Worm (Caenorhabditis elegans) whole organism, midembryonic: ENCODE results near the gene C29F5.8.

ENCODE experiments used
- T22C8.4 ChIP-seq: fragments of 200-800 bp; sonication (Bioruptor generic); IDR thresholded peaks from 2 replicates; pipeline ENCODE4 v1.3.6; 2022; ENCODE audit warnings: missing genetic modification characterization, missing compliant biosample characterization
- cog-1 ChIP-seq: sonication (generic microtip); optimal IDR thresholded peaks from 2 replicates; lab custom pipeline; 2016; ENCODE audit warnings: missing genetic modification characterization, missing compliant biosample characterization
- flt-1 ChIP-seq: fragments of 200-800 bp; sonication (Bioruptor generic); IDR thresholded peaks from 2 replicates; pipeline ENCODE4 v1.3.6; 2022; ENCODE audit warnings: missing genetic modification characterization, missing compliant biosample characterization
- klf-2 ChIP-seq: fragments of 200-800 bp; sonication (Bioruptor generic); conservative IDR thresholded peaks from 2 replicates; pipeline ENCODE4 v1.3.6; 2022; ENCODE audit warnings: missing genetic modification reagents, missing genetic modification characterization, missing compliant biosample characterization
- med-1 ChIP-seq: sonication (generic microtip); optimal IDR thresholded peaks from 2 replicates; lab custom pipeline; 2017; ENCODE audit warnings: missing genetic modification characterization, mild to moderate bottlenecking, missing compliant biosample characterization, antibody characterized with exemption, missing genetic modification reagents; ENCODE audit not compliant: insufficient read depth
- ref-1 ChIP-seq: fragments of 200-800 bp; sonication (Bioruptor generic); conservative IDR thresholded peaks from 2 replicates; pipeline ENCODE4 v1.3.6; 2022; ENCODE audit warnings: missing genetic modification reagents, missing genetic modification characterization, missing compliant biosample characterization
- tab-1 ChIP-seq: fragments of 200-800 bp; sonication (Bioruptor generic); IDR thresholded peaks from 2 replicates; pipeline ENCODE4 v1.3.6; 2022; ENCODE audit warnings: missing genetic modification characterization, missing compliant biosample characterization
- ztf-23 ChIP-seq: fragments of 200-800 bp; sonication (Bioruptor generic); IDR thresholded peaks from 2 replicates; pipeline ENCODE4 v1.3.6; 2022; ENCODE audit warnings: missing genetic modification reagents, missing genetic modification characterization, missing compliant biosample characterization
- ztf-29 ChIP-seq: fragments of 200-800 bp; sonication (Bioruptor generic); IDR thresholded peaks from 2 replicates; pipeline ENCODE4 v1.3.6; 2022; ENCODE audit warnings: missing genetic modification reagents, missing genetic modification characterization, missing compliant biosample characterization

The C29F5.8 gene

ce11 chrII:6333887-6334286 is 27.7 kb downstream of the C29F5.8 start, which contains the start of gene ttc-39B:
Gene ttc-39B (minus strand): TSS chrII:6333987.
- TF ChIP-seq T22C8.4 (GFP tag; lab: Robert Waterston, UW): no peak

- TF ChIP-seq flt-1 (GFP tag; lab: Robert Waterston, UW) (no peak), ztf-29 (GFP tag; lab: Robert Waterston, UW) (no peak), tab-1 (GFP tag; lab: Robert Waterston, UW) (no peak), med-1 (no peak), klf-2 (no peak), ztf-23 (no peak), T22C8.4 (GFP tag; lab: Robert Waterston, UW) (no peak), ref-1 (GFP tag; lab: Robert Waterston, UW) (no peak), cog-1 (tag; lab: Kevin White, UChicago) (no peak)
Observed at ce11 chrII:6334745-6335260, 28.6 kb downstream of the C29F5.8 start.

ce11 chrII:6335358-6335757 is 29.1 kb downstream of the C29F5.8 start, which contains the start of gene C32D5.14:
Gene C32D5.14 (plus strand): TSS chrII:6335488.
- TF ChIP-seq flt-1 (GFP tag; lab: Robert Waterston, UW) (no peak), ztf-29 (GFP tag; lab: Robert Waterston, UW) (no peak), T22C8.4 (GFP tag; lab: Robert Waterston, UW) (no peak), cog-1 (tag; lab: Kevin White, UChicago) (no peak), ztf-23 (no peak), med-1 (no peak)

ce11 chrII:6339511-6339910 is 33.3 kb downstream of the C29F5.8 start:
- no peak for TF ChIP-seq ztf-29 (GFP tag; lab: Robert Waterston, UW)
- TF ChIP-seq ref-1 (GFP tag; lab: Robert Waterston, UW): no peak
- TF ChIP-seq flt-1 (GFP tag; lab: Robert Waterston, UW): no peak
- no peak for TF ChIP-seq ztf-23
- TF ChIP-seq cog-1 (tag; lab: Kevin White, UChicago): no peak
- TF ChIP-seq klf-2: no peak
- no peak for TF ChIP-seq T22C8.4 (GFP tag; lab: Robert Waterston, UW)
- TF ChIP-seq tab-1 (GFP tag; lab: Robert Waterston, UW): no peak
- TF ChIP-seq med-1: no peak

ce11 chrII:6339948-6340347 is 33.7 kb downstream of the C29F5.8 start, which contains the start of gene C32D5.7:
Gene C32D5.7 (minus strand): TSS chrII:6340048.
- TF ChIP-seq flt-1 (GFP tag; lab: Robert Waterston, UW): no peak
- TF ChIP-seq tab-1 (GFP tag; lab: Robert Waterston, UW): no peak
- no peak for TF ChIP-seq T22C8.4 (GFP tag; lab: Robert Waterston, UW)
- no peak for TF ChIP-seq ztf-29 (GFP tag; lab: Robert Waterston, UW)
- no peak for TF ChIP-seq cog-1 (tag; lab: Kevin White, UChicago)
- TF ChIP-seq ref-1 (GFP tag; lab: Robert Waterston, UW): no peak
- no peak for TF ChIP-seq klf-2
- no peak for TF ChIP-seq med-1
- no peak for TF ChIP-seq ztf-23

ce11 chrII:6341076-6341475 is 34.9 kb downstream of the C29F5.8 start:
- no peak for TF ChIP-seq flt-1 (GFP tag; lab: Robert Waterston, UW)
- no peak for TF ChIP-seq T22C8.4 (GFP tag; lab: Robert Waterston, UW)
- no peak for TF ChIP-seq ref-1 (GFP tag; lab: Robert Waterston, UW)
- TF ChIP-seq med-1: no peak
- TF ChIP-seq ztf-23: no peak
- TF ChIP-seq cog-1 (tag; lab: Kevin White, UChicago): no peak
- TF ChIP-seq tab-1 (GFP tag; lab: Robert Waterston, UW): no peak
- no peak for TF ChIP-seq klf-2
- no peak for TF ChIP-seq ztf-29 (GFP tag; lab: Robert Waterston, UW)

- no peak for TF ChIP-seq ztf-23
- no peak for TF ChIP-seq ref-1 (GFP tag; lab: Robert Waterston, UW)
- TF ChIP-seq med-1: no peak
- TF ChIP-seq cog-1 (tag; lab: Kevin White, UChicago): no peak
- TF ChIP-seq flt-1 (GFP tag; lab: Robert Waterston, UW): no peak
- no peak for TF ChIP-seq klf-2
- TF ChIP-seq ztf-29 (GFP tag; lab: Robert Waterston, UW): no peak
- TF ChIP-seq tab-1 (GFP tag; lab: Robert Waterston, UW): no peak
- no peak for TF ChIP-seq T22C8.4 (GFP tag; lab: Robert Waterston, UW)
Observed at ce11 chrII:6342455-6342854, 36.2 kb downstream of the C29F5.8 start.

- TF ChIP-seq tab-1 (GFP tag; lab: Robert Waterston, UW) (no peak), klf-2 (no peak), ref-1 (GFP tag; lab: Robert Waterston, UW) (no peak), ztf-23 (no peak), ztf-29 (GFP tag; lab: Robert Waterston, UW) (no peak), T22C8.4 (GFP tag; lab: Robert Waterston, UW) (no peak), flt-1 (GFP tag; lab: Robert Waterston, UW) (no peak), med-1 (no peak), cog-1 (tag; lab: Kevin White, UChicago) (no peak)
Observed at ce11 chrII:6343893-6344292, 37.7 kb downstream of the C29F5.8 start, which contains the start of gene txt-18. Gene txt-18 (plus strand): TSS chrII:6344072.

ce11 chrII:6344513-6344912 is 38.3 kb downstream of the C29F5.8 start:
- TF ChIP-seq klf-2: no peak

ce11 chrII:6345195-6346158 is 39.3 kb downstream of the C29F5.8 start, which contains the start of gene C32D5.8:
Gene C32D5.8 (minus strand): TSS chrII:6345964.
- TF ChIP-seq flt-1 (GFP tag; lab: Robert Waterston, UW) (no peak), ztf-23 (0 out of 2 replicates have a peak, but pooled peaks have one; percentile 21)
